Worm (Caenorhabditis elegans) whole organism, mixed stage, embryonic: Measurements from ENCODE around the gene F17H10.2.

Experiments
- blmp-1 ChIP-seq: fragments of 150-350 bp; optimal IDR thresholded peaks from 2 replicates; lab custom pipeline; 2014; ENCODE audit warnings: missing biosample characterization, missing genetic modification characterization
- ceh-39 ChIP-seq: fragments of 150-350 bp; optimal IDR thresholded peaks from 2 replicates; lab custom pipeline; 2014; ENCODE audit warnings: missing biosample characterization, missing genetic modification characterization
- ceh-43 ChIP-seq: fragments of 200-800 bp; sonication (Bioruptor generic); optimal IDR thresholded peaks from 2 replicates; lab custom pipeline; 2018; ENCODE audit warnings: mild to moderate bottlenecking, missing genetic modification characterization, moderate library complexity, missing compliant biosample characterization
- cnd-1 ChIP-seq: fragments of 200-800 bp; sonication (Bioruptor generic); optimal IDR thresholded peaks from 2 replicates; lab custom pipeline; 2018; ENCODE audit warnings: mild to moderate bottlenecking, missing genetic modification characterization, missing compliant biosample characterization
- drap-1 ChIP-seq: fragments of 200-800 bp; sonication (Bioruptor generic); optimal IDR thresholded peaks from 3 replicates; lab custom pipeline; 2018; ENCODE audit warnings: mild to moderate bottlenecking, missing genetic modification characterization, missing compliant biosample characterization
- elt-1 ChIP-seq: sonication (generic microtip); optimal IDR thresholded peaks from 2 replicates; lab custom pipeline; 2017; ENCODE audit warnings: missing genetic modification characterization, mild to moderate bottlenecking, missing compliant biosample characterization, antibody characterized with exemption, moderate library complexity, borderline replicate concordance; ENCODE audit not compliant: insufficient read depth
- elt-3 ChIP-seq: fragments of 150-350 bp; optimal IDR thresholded peaks from 2 replicates; lab custom pipeline; 2014; ENCODE audit warnings: missing biosample characterization, missing genetic modification characterization
- ham-2 ChIP-seq: fragments of 200-800 bp; sonication (Bioruptor generic); optimal IDR thresholded peaks from 2 replicates; lab custom pipeline; 2018; ENCODE audit warnings: mild to moderate bottlenecking, missing genetic modification characterization, missing compliant biosample characterization
- lin-13 ChIP-seq: fragments of 150-350 bp; optimal IDR thresholded peaks from 2 replicates; lab custom pipeline; 2014; ENCODE audit warnings: missing biosample characterization, missing genetic modification characterization
- lin-32 ChIP-seq: fragments of 200-800 bp; sonication (Bioruptor generic); optimal IDR thresholded peaks from 2 replicates; lab custom pipeline; 2018; ENCODE audit warnings: mild to moderate bottlenecking, missing genetic modification characterization, missing compliant biosample characterization
- mep-1 ChIP-seq: fragments of 150-350 bp; optimal IDR thresholded peaks from 2 replicates; lab custom pipeline; 2017; ENCODE audit warnings: missing biosample characterization, missing genetic modification reagents, missing genetic modification characterization, inconsistent platforms
- mls-2 ChIP-seq: sonication (generic microtip); optimal IDR thresholded peaks from 2 replicates; lab custom pipeline; 2016; ENCODE audit warnings: mild to moderate bottlenecking, missing genetic modification characterization, moderate library complexity, missing compliant biosample characterization
- nhr-12 ChIP-seq: fragments of 150-350 bp; optimal IDR thresholded peaks from 2 replicates; lab custom pipeline; 2014; ENCODE audit warnings: missing biosample characterization, missing genetic modification characterization
- nhr-2 ChIP-seq: fragments of 150-350 bp; optimal IDR thresholded peaks from 2 replicates; lab custom pipeline; 2014; ENCODE audit warnings: missing biosample characterization, missing genetic modification characterization
- nhr-76 ChIP-seq: sonication (generic microtip); optimal IDR thresholded peaks from 2 replicates; lab custom pipeline; 2017; ENCODE audit warnings: missing biosample characterization, missing genetic modification characterization
- pha-4 ChIP-seq: fragments of 150-350 bp; optimal IDR thresholded peaks from 2 replicates; lab custom pipeline; 2018; ENCODE audit warnings: missing biosample characterization, missing genetic modification reagents, missing genetic modification characterization
- sem-2 ChIP-seq: fragments of 200-800 bp; sonication (Bioruptor generic); optimal IDR thresholded peaks from 2 replicates; lab custom pipeline; 2018; ENCODE audit warnings: mild to moderate bottlenecking, missing genetic modification characterization, missing compliant biosample characterization
- sptf-1 ChIP-seq: sonication (generic microtip); optimal IDR thresholded peaks from 2 replicates; lab custom pipeline; 2017; ENCODE audit warnings: mild to moderate bottlenecking, missing genetic modification characterization, moderate library complexity, missing compliant biosample characterization
- tbx-8 ChIP-seq: fragments of 200-800 bp; sonication (Bioruptor generic); optimal IDR thresholded peaks from 2 replicates; lab custom pipeline; 2018; ENCODE audit warnings: mild to moderate bottlenecking, missing genetic modification characterization, moderate library complexity, missing compliant biosample characterization
- unc-39 ChIP-seq: fragments of 150-350 bp; optimal IDR thresholded peaks from 2 replicates; lab custom pipeline; 2014; ENCODE audit warnings: missing biosample characterization, missing genetic modification characterization
- unc-62 ChIP-seq: fragments of 150-350 bp; optimal IDR thresholded peaks from 2 replicates; lab custom pipeline; 2014; ENCODE audit warnings: missing biosample characterization, missing genetic modification reagents, missing genetic modification characterization
- zip-8 ChIP-seq: fragments of 150-350 bp; optimal IDR thresholded peaks from 2 replicates; lab custom pipeline; 2014; ENCODE audit warnings: missing biosample characterization, missing genetic modification characterization
- ztf-11 ChIP-seq: fragments of 150-350 bp; optimal IDR thresholded peaks from 2 replicates; lab custom pipeline; 2014; ENCODE audit warnings: missing biosample characterization, missing genetic modification characterization

The F17H10.2 gene

DNA sequence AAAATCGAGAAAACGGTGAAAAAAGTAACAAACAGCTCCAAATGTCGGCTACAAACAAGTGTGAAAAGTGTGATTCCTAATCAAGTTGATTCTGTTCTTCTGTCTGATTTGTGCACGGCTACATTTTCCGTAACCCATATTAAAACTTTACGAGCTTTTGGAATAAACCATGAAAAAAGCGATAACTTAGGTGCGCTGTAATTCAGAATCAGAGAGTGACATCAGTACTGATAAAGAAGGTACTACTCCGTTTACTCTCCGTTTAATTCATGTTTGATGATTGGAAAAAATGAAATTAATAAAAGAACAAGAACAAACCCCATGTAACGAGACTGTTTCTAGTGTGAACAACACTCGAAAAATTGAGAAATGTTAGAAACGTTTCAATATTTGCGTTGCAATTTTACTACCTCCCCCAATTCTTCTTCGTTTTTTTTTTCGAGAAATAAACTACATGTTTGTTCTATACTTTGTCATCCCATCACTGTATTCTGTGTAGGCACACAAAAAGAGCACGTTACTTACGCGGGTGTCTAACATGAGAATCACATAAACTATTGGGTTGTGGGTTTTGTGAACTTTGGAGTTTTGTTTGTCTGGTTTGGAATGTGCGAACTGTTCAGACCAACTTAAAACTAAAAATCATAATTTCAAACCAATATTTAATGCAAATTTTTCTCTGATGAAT lies 48.9 kb downstream of the F17H10.2 start:
- no peak for TF ChIP-seq nhr-2 (tag; lab: Kevin White, UChicago)
- TF ChIP-seq pha-4 (tag; lab: Kevin White, UChicago) = no peak
- TF ChIP-seq ceh-43 (GFP tag; lab: Kevin White, UChicago) = no peak
- TF ChIP-seq nhr-76 (tag; lab: Kevin White, UChicago) = no peak
- no peak for TF ChIP-seq sptf-1 (tag; lab: Kevin White, UChicago)
- no peak for TF ChIP-seq lin-13 (tag; lab: Kevin White, UChicago)
- no peak for TF ChIP-seq lin-32 (GFP tag; lab: Kevin White, UChicago)
- no peak for TF ChIP-seq elt-1 (tag; lab: Kevin White, UChicago)
- no peak for TF ChIP-seq cnd-1 (tag; lab: Kevin White, UChicago)
- TF ChIP-seq zip-8 (tag; lab: Kevin White, UChicago) = no peak
- no peak for TF ChIP-seq sem-2 (GFP tag; lab: Kevin White, UChicago)
- TF ChIP-seq ztf-11 = no peak
- no peak for TF ChIP-seq unc-62
- TF ChIP-seq nhr-12 = no peak
- TF ChIP-seq ceh-39 (tag; lab: Kevin White, UChicago) = no peak
- no peak for TF ChIP-seq unc-39 (tag; lab: Kevin White, UChicago)

DNA sequence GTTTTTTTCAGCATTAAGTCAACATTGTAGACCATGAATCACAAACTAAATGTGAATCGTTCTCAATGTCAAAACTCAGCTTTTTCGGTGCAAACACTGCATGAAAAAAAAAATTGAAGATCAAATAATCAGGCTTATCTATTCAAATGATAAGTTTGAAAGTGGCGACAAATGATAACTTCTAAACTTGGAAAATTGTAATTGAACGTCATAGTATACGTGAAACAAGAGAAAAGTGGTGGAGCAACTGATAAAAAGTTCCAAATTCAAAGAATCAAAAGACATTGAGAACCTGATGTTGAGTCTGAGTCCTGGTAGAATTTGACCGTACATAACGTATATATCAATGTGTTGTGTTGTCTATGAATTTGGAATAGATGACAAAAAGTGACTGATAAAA lies 49.6 kb downstream of the F17H10.2 start:
- TF ChIP-seq tbx-8 (GFP tag; lab: Kevin White, UChicago) = no peak
- TF ChIP-seq nhr-12 = no peak
- no peak for TF ChIP-seq ham-2 (GFP tag; lab: Kevin White, UChicago)
- TF ChIP-seq elt-3 (tag; lab: Kevin White, UChicago) = no peak
- no peak for TF ChIP-seq sptf-1 (tag; lab: Kevin White, UChicago)
- TF ChIP-seq mep-1 (tag; lab: Kevin White, UChicago) = no peak

DNA sequence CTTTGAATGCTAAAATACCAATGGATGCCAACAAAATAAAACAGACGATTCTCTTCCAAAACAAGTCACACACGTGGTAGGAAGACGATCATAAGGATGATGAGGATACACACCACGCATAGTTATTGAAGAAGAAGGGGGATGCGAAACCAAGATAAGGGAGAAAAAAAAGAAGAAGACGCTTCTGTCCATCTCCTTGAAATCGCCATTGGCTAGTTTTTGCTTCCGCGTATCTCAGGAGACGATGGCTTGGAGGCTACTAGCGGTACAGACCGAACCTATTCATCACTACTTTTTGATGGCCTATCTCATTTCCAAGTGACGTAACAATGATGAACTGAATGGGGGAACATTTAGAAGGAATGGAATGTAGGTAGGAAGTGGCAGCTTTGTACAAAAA lies 50.7 kb downstream of the F17H10.2 start:
- TF ChIP-seq zip-8 (tag; lab: Kevin White, UChicago) (peak; percentile 2), mls-2 (tag; lab: Kevin White, UChicago) (no peak), elt-1 (tag; lab: Kevin White, UChicago) (peak; percentile 5), drap-1 (GFP tag; lab: Kevin White, UChicago) (no peak), ceh-39 (tag; lab: Kevin White, UChicago) (no peak), ham-2 (GFP tag; lab: Kevin White, UChicago) (peak; percentile 49)

DNA sequence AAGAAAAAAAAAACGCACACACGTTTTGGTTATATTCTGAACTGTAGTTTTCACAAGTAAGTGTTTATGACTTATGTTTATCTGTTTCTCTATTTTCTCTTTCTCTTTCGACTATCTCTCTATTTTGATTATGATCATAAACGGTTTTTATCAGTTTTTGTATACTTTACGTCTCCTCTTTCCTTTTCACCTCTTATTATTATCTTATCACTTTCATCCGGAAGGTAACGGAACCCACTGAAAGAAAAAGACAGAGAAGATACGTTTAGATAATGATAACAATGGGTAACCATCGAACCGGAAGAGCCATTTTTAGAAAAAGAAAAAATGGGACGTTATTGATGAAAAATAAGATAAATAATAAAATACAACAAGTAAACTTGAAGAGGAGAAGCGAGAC lies 52.1 kb downstream of the F17H10.2 start:
- TF ChIP-seq elt-3 (tag; lab: Kevin White, UChicago) (peak; percentile 57), sptf-1 (tag; lab: Kevin White, UChicago) (no peak), blmp-1 (tag; lab: Kevin White, UChicago) (peak; percentile 17)
